Fruit fly (Drosophila melanogaster) whole organism, embryonic: Measurements from ENCODE around the gene Bruce.

Experiments
- Abd-B ChIP-seq: fragments of 200-800 bp; sonication (Bioruptor generic); optimal IDR thresholded peaks from 2 replicates; lab custom pipeline; 2018; ENCODE audit warnings: missing biosample characterization, mild to moderate bottlenecking, missing genetic modification characterization, moderate library complexity
- Adf1 ChIP-seq: fragments of 200-800 bp; sonication (Bioruptor generic); IDR thresholded peaks from 2 replicates; pipeline ENCODE4 v1.3.6; 2022; ENCODE audit warnings: missing biosample characterization, missing genetic modification characterization
- B-H2 ChIP-seq: fragments of 200-800 bp; sonication (Bioruptor generic); optimal IDR thresholded peaks from 2 replicates; lab custom pipeline; 2018; ENCODE audit warnings: missing biosample characterization, mild to moderate bottlenecking, missing genetic modification characterization
- Bdp1 ChIP-seq: fragments of 200-800 bp; sonication (Bioruptor generic); optimal IDR thresholded peaks from 3 replicates; lab custom pipeline; 2016; ENCODE audit warnings: missing biosample characterization, missing genetic modification characterization
- Bteb2 ChIP-seq: fragments of 200-800 bp; sonication (Bioruptor generic); optimal IDR thresholded peaks from 2 replicates; lab custom pipeline; 2016; ENCODE audit warnings: missing biosample characterization, missing genetic modification characterization
- C15 ChIP-seq: fragments of 200-800 bp; sonication (Bioruptor generic); IDR thresholded peaks from 3 replicates; pipeline ENCODE4 v1.3.6; 2022; ENCODE audit warnings: missing biosample characterization, missing genetic modification characterization
- CG10209 ChIP-seq: fragments of 200-800 bp; sonication (Bioruptor generic); optimal IDR thresholded peaks from 3 replicates; lab custom pipeline; 2017; ENCODE audit warnings: missing biosample characterization, mild to moderate bottlenecking, missing genetic modification characterization, missing genetic modification reagents
- CG11504 ChIP-seq: fragments of 200-800 bp; sonication (Bioruptor generic); optimal IDR thresholded peaks from 3 replicates; lab custom pipeline; 2019; ENCODE audit warnings: missing biosample characterization, mild to moderate bottlenecking, missing genetic modification characterization, moderate library complexity
- CG13894 ChIP-seq: fragments of 200-800 bp; sonication (Bioruptor generic); optimal IDR thresholded peaks from 3 replicates; lab custom pipeline; 2018; ENCODE audit warnings: missing biosample characterization, mild to moderate bottlenecking, missing genetic modification characterization, moderate library complexity
- CG14050 ChIP-seq: fragments of 200-800 bp; sonication (Bioruptor generic); IDR thresholded peaks from 3 replicates; pipeline ENCODE4 v1.3.6; 2022; ENCODE audit warnings: missing biosample characterization, missing genetic modification characterization
- CG15269 ChIP-seq: fragments of 200-800 bp; sonication (Bioruptor generic); optimal IDR thresholded peaks from 2 replicates; lab custom pipeline; 2018; ENCODE audit warnings: missing biosample characterization, mild to moderate bottlenecking, missing genetic modification characterization, moderate library complexity
- CG1529 ChIP-seq: fragments of 200-800 bp; sonication (Bioruptor generic); optimal IDR thresholded peaks from 3 replicates; lab custom pipeline; 2018; ENCODE audit warnings: missing biosample characterization, missing genetic modification characterization
- CG2120 ChIP-seq: fragments of 200-800 bp; sonication (Bioruptor generic); optimal IDR thresholded peaks from 3 replicates; lab custom pipeline; 2016; ENCODE audit warnings: missing biosample characterization, missing genetic modification characterization
- CG2712 ChIP-seq: fragments of 200-800 bp; optimal IDR thresholded peaks from 3 replicates; lab custom pipeline; 2019; ENCODE audit warnings: missing biosample characterization, mild to moderate bottlenecking, missing genetic modification characterization, moderate library complexity
- CG2889 ChIP-seq: fragments of 200-800 bp; sonication (Bioruptor generic); IDR thresholded peaks from 3 replicates; pipeline ENCODE4 v1.3.6; 2022; ENCODE audit warnings: missing biosample characterization, missing genetic modification characterization
- CG34376 ChIP-seq: fragments of 200-800 bp; sonication (Bioruptor generic); optimal IDR thresholded peaks from 2 replicates; lab custom pipeline; 2018; ENCODE audit warnings: missing biosample characterization, mild to moderate bottlenecking, missing genetic modification characterization
- CG3847 ChIP-seq: fragments of 200-800 bp; sonication (Bioruptor generic); IDR thresholded peaks from 2 replicates; pipeline ENCODE4 v1.3.6; 2022; ENCODE audit warnings: missing biosample characterization, missing genetic modification characterization
- CG4707 ChIP-seq: fragments of 200-800 bp; sonication (Bioruptor generic); optimal IDR thresholded peaks from 2 replicates; lab custom pipeline; 2018; ENCODE audit warnings: missing biosample characterization, mild to moderate bottlenecking, missing genetic modification characterization, moderate library complexity
- CG4730 ChIP-seq: fragments of 200-800 bp; sonication (Bioruptor generic); IDR thresholded peaks from 2 replicates; pipeline ENCODE4 v1.3.6; 2022; ENCODE audit warnings: missing biosample characterization, missing genetic modification characterization
- CG6175 ChIP-seq: fragments of 200-800 bp; sonication (Bioruptor generic); IDR thresholded peaks from 3 replicates; pipeline ENCODE4 v1.3.6; 2022; ENCODE audit warnings: missing biosample characterization, missing genetic modification characterization
- CG7786 ChIP-seq: fragments of 200-800 bp; sonication (Bioruptor generic); optimal IDR thresholded peaks from 2 replicates; lab custom pipeline; 2016; ENCODE audit warnings: missing biosample characterization, missing genetic modification characterization
- CG7963 ChIP-seq: fragments of 200-800 bp; sonication (Bioruptor generic); IDR thresholded peaks from 3 replicates; pipeline ENCODE4 v1.3.6; 2022; ENCODE audit warnings: missing biosample characterization, missing genetic modification characterization; ENCODE audit not compliant: partially characterized antibody
- CG8388 ChIP-seq: fragments of 200-800 bp; sonication (Bioruptor generic); optimal IDR thresholded peaks from 2 replicates; lab custom pipeline; 2019; ENCODE audit warnings: missing biosample characterization, mild to moderate bottlenecking, missing genetic modification characterization, moderate library complexity
- Camta ChIP-seq: fragments of 200-800 bp; sonication (Bioruptor generic); optimal IDR thresholded peaks from 2 replicates; lab custom pipeline; 2016; ENCODE audit warnings: missing biosample characterization, missing genetic modification characterization
- CkIIα-i1 ChIP-seq: fragments of 200-800 bp; sonication (Bioruptor generic); IDR thresholded peaks from 2 replicates; pipeline ENCODE4 v1.3.6; 2022; ENCODE audit warnings: missing biosample characterization, missing genetic modification characterization
- Elba2 ChIP-seq: fragments of 200-800 bp; sonication (Bioruptor generic); optimal IDR thresholded peaks from 3 replicates; lab custom pipeline; 2016; ENCODE audit warnings: missing biosample characterization, missing genetic modification characterization
- Hand ChIP-seq: fragments of 200-800 bp; sonication (Bioruptor generic); optimal IDR thresholded peaks from 2 replicates; lab custom pipeline; 2017; ENCODE audit warnings: mild to moderate bottlenecking, missing biosample characterization, missing genetic modification reagents, missing genetic modification characterization
- HmgZ ChIP-seq: fragments of 200-800 bp; sonication (Bioruptor generic); optimal IDR thresholded peaks from 2 replicates; lab custom pipeline; 2018; ENCODE audit warnings: missing biosample characterization, mild to moderate bottlenecking, missing genetic modification characterization
- Hr51 ChIP-seq, 2 experiments: fragments of 200-800 bp; sonication (Bioruptor generic); optimal IDR thresholded peaks; 2 replicates in 1 of 2; 3 replicates in 1 of 2; lab custom pipeline; 2016 to 2018; ENCODE audit warnings: missing biosample characterization in 2 of 2, missing genetic modification characterization in 2 of 2, mild to moderate bottlenecking in 1 of 2, moderate library complexity in 1 of 2
- Max ChIP-seq: fragments of 200-800 bp; sonication (Bioruptor generic); optimal IDR thresholded peaks from 2 replicates; lab custom pipeline; 2016; ENCODE audit warnings: missing biosample characterization, mild to moderate bottlenecking, missing genetic modification characterization
- NFAT ChIP-seq: fragments of 200-800 bp; sonication (Bioruptor generic); IDR thresholded peaks from 2 replicates; pipeline ENCODE4 v1.3.6; 2022; ENCODE audit warnings: missing biosample characterization, missing genetic modification characterization
- Oli ChIP-seq: fragments of 200-800 bp; sonication (Bioruptor generic); optimal IDR thresholded peaks from 2 replicates; lab custom pipeline; 2018; ENCODE audit warnings: missing biosample characterization, mild to moderate bottlenecking, missing genetic modification characterization, moderate library complexity
- Sox100B ChIP-seq: fragments of 200-800 bp; sonication (Bioruptor generic); optimal IDR thresholded peaks from 3 replicates; lab custom pipeline; 2018; ENCODE audit warnings: missing biosample characterization, mild to moderate bottlenecking, missing genetic modification characterization
- aop ChIP-seq: fragments of 200-800 bp; sonication (Bioruptor generic); IDR thresholded peaks from 2 replicates; pipeline ENCODE4 v1.3.6; 2022; ENCODE audit warnings: missing biosample characterization, missing genetic modification characterization
- bigmax ChIP-seq: fragments of 200-800 bp; sonication (Bioruptor generic); optimal IDR thresholded peaks from 2 replicates; lab custom pipeline; 2018; ENCODE audit warnings: missing biosample characterization, mild to moderate bottlenecking, missing genetic modification characterization
- bsh ChIP-seq, 2 experiments: fragments of 200-800 bp; sonication (Bioruptor generic); optimal IDR thresholded peaks; 2 replicates each; lab custom pipeline; 2017 to 2018; ENCODE audit warnings: mild to moderate bottlenecking in 2 of 2, missing biosample characterization in 2 of 2, missing genetic modification characterization in 2 of 2, moderate library complexity in 1 of 2
- chif ChIP-seq, 2 experiments: fragments of 200-800 bp; sonication (Bioruptor generic); optimal IDR thresholded peaks; 3 replicates each; lab custom pipeline; 2016; ENCODE audit warnings: missing biosample characterization in 2 of 2, missing genetic modification characterization in 2 of 2
- ems ChIP-seq: fragments of 200-800 bp; sonication (Bioruptor generic); optimal IDR thresholded peaks from 3 replicates; lab custom pipeline; 2016; ENCODE audit warnings: missing biosample characterization, missing genetic modification characterization
- fru ChIP-seq: fragments of >200 bp; optimal IDR thresholded peaks from 2 replicates; lab custom pipeline; 2017
- gcm2 ChIP-seq: fragments of 200-800 bp; sonication (Bioruptor generic); optimal IDR thresholded peaks from 2 replicates; lab custom pipeline; 2016; ENCODE audit warnings: missing biosample characterization, missing genetic modification characterization
- grau ChIP-seq: fragments of 200-800 bp; optimal IDR thresholded peaks from 3 replicates; lab custom pipeline; 2019; ENCODE audit warnings: missing biosample characterization, mild to moderate bottlenecking, missing genetic modification characterization, moderate library complexity
- h ChIP-seq: fragments of >200 bp; optimal IDR thresholded peaks from 2 replicates; lab custom pipeline; 2017
- hbn ChIP-seq: fragments of 200-800 bp; sonication (Bioruptor generic); IDR thresholded peaks from 2 replicates; pipeline ENCODE4 v1.3.6; 2022; ENCODE audit warnings: missing biosample characterization, missing genetic modification characterization; ENCODE audit not compliant: partially characterized antibody
- luna ChIP-seq: fragments of 200-800 bp; sonication (Bioruptor generic); optimal IDR thresholded peaks from 2 replicates; lab custom pipeline; 2016; ENCODE audit warnings: missing biosample characterization, missing genetic modification characterization
- pita ChIP-seq: fragments of 200-800 bp; sonication (Bioruptor generic); optimal IDR thresholded peaks from 2 replicates; lab custom pipeline; 2017; ENCODE audit warnings: missing biosample characterization, mild to moderate bottlenecking, missing genetic modification characterization
- ro ChIP-seq: fragments of 200-800 bp; sonication (Bioruptor generic); IDR thresholded peaks from 2 replicates; pipeline ENCODE4 v1.3.6; 2022; ENCODE audit warnings: missing biosample characterization, missing genetic modification characterization
- seq ChIP-seq: fragments of 200-800 bp; sonication (Bioruptor generic); IDR thresholded peaks from 2 replicates; pipeline ENCODE4 v1.3.6; 2022; ENCODE audit warnings: missing biosample characterization, missing genetic modification characterization
- slbo ChIP-seq: fragments of 200-800 bp; sonication (Bioruptor generic); IDR thresholded peaks from 2 replicates; pipeline ENCODE4 v1.3.6; 2022; ENCODE audit warnings: missing biosample characterization, missing genetic modification characterization
- sna ChIP-seq: fragments of 200-800 bp; sonication (Bioruptor generic); IDR thresholded peaks from 2 replicates; pipeline ENCODE4 v1.3.6; 2022; ENCODE audit warnings: missing biosample characterization, missing genetic modification characterization; ENCODE audit not compliant: partially characterized antibody
- stwl ChIP-seq: fragments of 200-800 bp; sonication (Bioruptor generic); optimal IDR thresholded peaks from 3 replicates; lab custom pipeline; 2018; ENCODE audit warnings: missing biosample characterization, mild to moderate bottlenecking, missing genetic modification characterization, moderate library complexity
- tap ChIP-seq: fragments of 200-800 bp; optimal IDR thresholded peaks from 3 replicates; lab custom pipeline; 2019; ENCODE audit warnings: missing biosample characterization, mild to moderate bottlenecking, missing genetic modification characterization, moderate library complexity
- tin ChIP-seq: fragments of 200-800 bp; sonication (Bioruptor generic); optimal IDR thresholded peaks from 3 replicates; lab custom pipeline; 2016; ENCODE audit warnings: missing biosample characterization, missing genetic modification characterization

The Bruce gene

dm6 chr3R:10274829-10275228 lies 56.3 kb downstream of the Bruce start (continued):
- TF ChIP-seq CG14050: no peak
- no peak for TF ChIP-seq ems (GFP tag; lab: Kevin White, UChicago)
- no peak for TF ChIP-seq Bteb2 (GFP tag; lab: Kevin White, UChicago)
- no peak for TF ChIP-seq sna (GFP tag; lab: Robert Waterston, UW)
- TF ChIP-seq fru (lab: Kevin White, UChicago): no peak
- no peak for TF ChIP-seq CG34376 (GFP tag; lab: Kevin White, UChicago)
- no peak for TF ChIP-seq HmgZ (tag; lab: Kevin White, UChicago)
- no peak for TF ChIP-seq CG6175 (GFP tag; lab: Robert Waterston, UW)
- TF ChIP-seq Elba2 (GFP tag; lab: Kevin White, UChicago): no peak
- no peak for TF ChIP-seq pita
- TF ChIP-seq CG4707 (GFP tag; lab: Kevin White, UChicago): no peak
- peak; percentile 6 for TF ChIP-seq CG11504 (tag; lab: Kevin White, UChicago)
- no peak for TF ChIP-seq Max
- peak; percentile 0 for TF ChIP-seq CG2712
- TF ChIP-seq chif (GFP tag; optimal IDR thresholded peaks at IDR 0.05; lab: Kevin White, UChicago): no peak
- TF ChIP-seq bsh (GFP tag; optimal IDR thresholded peaks at IDR 0.05; lab: Kevin White, UChicago): peak in 1 of 2 experiments; percentile 10
- no peak for TF ChIP-seq gcm2 (GFP tag; lab: Kevin White, UChicago)
- no peak for TF ChIP-seq Camta (GFP tag; lab: Kevin White, UChicago)
- TF ChIP-seq CkIIα-i1 (GFP tag; lab: Robert Waterston, UW): no peak
- no peak for TF ChIP-seq Bdp1 (GFP tag; lab: Kevin White, UChicago)
- no peak for TF ChIP-seq CG13894 (tag; lab: Kevin White, UChicago)
- no peak for TF ChIP-seq aop
- peak; percentile 42 for TF ChIP-seq grau (tag; lab: Kevin White, UChicago)
- no peak for TF ChIP-seq hbn
- no peak for TF ChIP-seq CG7963
- no peak for TF ChIP-seq tap (tag; lab: Kevin White, UChicago)
- TF ChIP-seq B-H2: no peak
- TF ChIP-seq CG2889 (GFP tag; lab: Robert Waterston, UW): no peak
- no peak for TF ChIP-seq Hand (GFP tag; lab: Kevin White, UChicago)
- TF ChIP-seq NFAT (GFP tag; lab: Robert Waterston, UW): no peak
- no peak for TF ChIP-seq CG1529 (GFP tag; lab: Kevin White, UChicago)
- no peak for TF ChIP-seq h
- TF ChIP-seq slbo (GFP tag; lab: Robert Waterston, UW): no peak
- TF ChIP-seq C15: no peak
- TF ChIP-seq Oli (tag; lab: Kevin White, UChicago): peak; percentile 58
- no peak for TF ChIP-seq CG4730 (GFP tag; lab: Robert Waterston, UW)
- no peak for TF ChIP-seq CG2120 (GFP tag; lab: Kevin White, UChicago)
- TF ChIP-seq CG8388 (GFP tag; lab: Kevin White, UChicago): peak; percentile 8
- TF ChIP-seq CG7786 (GFP tag; lab: Kevin White, UChicago): no peak
- peak; percentile 64 for TF ChIP-seq CG15269 (tag; lab: Kevin White, UChicago)
- TF ChIP-seq luna (GFP tag; lab: Kevin White, UChicago): no peak
- no peak for TF ChIP-seq CG3847 (GFP tag; lab: Robert Waterston, UW)
- no peak for TF ChIP-seq Abd-B
- TF ChIP-seq Hr51 (GFP tag; optimal IDR thresholded peaks at IDR 0.05; lab: Kevin White, UChicago): peak in 1 of 2 experiments; percentile 71
- peak; percentile 4 for TF ChIP-seq Sox100B (GFP tag; lab: Kevin White, UChicago)
- no peak for TF ChIP-seq bigmax (GFP tag; lab: Kevin White, UChicago)
- TF ChIP-seq Adf1 (GFP tag; lab: Robert Waterston, UW): no peak
- TF ChIP-seq tin (GFP tag; lab: Kevin White, UChicago): no peak
- no peak for TF ChIP-seq seq (GFP tag; lab: Robert Waterston, UW)
- TF ChIP-seq CG10209 (GFP tag; lab: Kevin White, UChicago): peak; percentile 23
- no peak for TF ChIP-seq ro
- TF ChIP-seq stwl (tag; lab: Kevin White, UChicago): no peak
